Worm (Caenorhabditis elegans): Measurements from ENCODE around the gene K02D10.1.

DNA sequence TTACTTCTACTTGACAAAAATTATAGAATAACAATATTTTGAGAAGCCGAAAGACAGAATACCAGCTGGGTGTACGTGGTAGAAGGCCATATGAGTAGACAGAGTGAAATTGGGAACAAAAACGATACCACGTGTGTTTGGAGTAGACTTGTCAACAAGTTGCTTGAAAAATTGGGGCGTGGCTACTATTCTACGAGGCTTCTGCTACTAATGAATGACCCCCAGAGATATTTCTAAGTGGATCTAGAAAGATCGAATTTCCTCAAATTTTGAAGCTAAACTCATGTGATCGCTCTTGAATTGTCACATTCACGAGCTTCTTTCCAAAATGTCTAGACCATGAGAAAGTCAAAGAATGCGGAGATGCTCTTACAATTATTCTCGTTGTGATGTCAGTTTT, 7.3 kb upstream of the K02D10.1 start:
- no peak for TF ChIP-seq cog-1 (tag; optimal IDR thresholded peaks at IDR 0.05)
- no peak for TF ChIP-seq tab-1 (GFP tag; IDR thresholded peaks at IDR 0.05)
- TF ChIP-seq med-1 (GFP tag; optimal IDR thresholded peaks at IDR 0.05; ENCODE audit: insufficient read depth), result no peak
- no peak for TF ChIP-seq ztf-29 (GFP tag; IDR thresholded peaks at IDR 0.05)
